Fruit fly (Drosophila melanogaster): ENCODE results near the gene CG9988.

The CG9988 gene

dm6 chr3R:28642791-28643190 lies 6.6 kb downstream of the CG9988 start, which contains the start of gene CG14062:
TSS of gene CG14062 (minus strand) at chr3R:28642891.
- no peak for TF ChIP-seq pan (optimal IDR thresholded peaks at IDR 0.05)
- TF ChIP-seq Dll (optimal IDR thresholded peaks at IDR 0.05), result no peak
- no peak for TF ChIP-seq EcR (GFP tag; optimal IDR thresholded peaks at IDR 0.05)
- TF ChIP-seq psq (optimal IDR thresholded peaks at IDR 0.05), result no peak
- no peak for TF ChIP-seq CG8478 (optimal IDR thresholded peaks at IDR 0.05)
- no peak for TF ChIP-seq usp (GFP tag; optimal IDR thresholded peaks at IDR 0.05)

dm6 chr3R:28650380-28650779 lies 14.2 kb downstream of the CG9988 start, which contains the start of gene CG31050:
TSS of gene CG31050 (minus strand) at chr3R:28650480.
- TF ChIP-seq usp (GFP tag; optimal IDR thresholded peaks at IDR 0.05) (no peak), CG8478 (optimal IDR thresholded peaks at IDR 0.05) (no peak), pan (optimal IDR thresholded peaks at IDR 0.05) (no peak), EcR (GFP tag; optimal IDR thresholded peaks at IDR 0.05) (no peak), psq (optimal IDR thresholded peaks at IDR 0.05) (no peak), Dll (optimal IDR thresholded peaks at IDR 0.05) (no peak)

dm6 chr3R:28654596-28654995 lies 18.4 kb downstream of the CG9988 start:
- TF ChIP-seq EcR (GFP tag; optimal IDR thresholded peaks at IDR 0.05), result no peak
- TF ChIP-seq Dll (optimal IDR thresholded peaks at IDR 0.05), result no peak
- TF ChIP-seq psq (optimal IDR thresholded peaks at IDR 0.05), result no peak
- no peak for TF ChIP-seq usp (GFP tag; optimal IDR thresholded peaks at IDR 0.05)
- no peak for TF ChIP-seq pan (optimal IDR thresholded peaks at IDR 0.05)
- no peak for TF ChIP-seq CG8478 (optimal IDR thresholded peaks at IDR 0.05)

- TF ChIP-seq psq (optimal IDR thresholded peaks at IDR 0.05) (no peak), EcR (GFP tag; optimal IDR thresholded peaks at IDR 0.05) (no peak), pan (optimal IDR thresholded peaks at IDR 0.05) (peak; percentile 59), usp (GFP tag; optimal IDR thresholded peaks at IDR 0.05) (no peak), Dll (optimal IDR thresholded peaks at IDR 0.05) (no peak), CG8478 (optimal IDR thresholded peaks at IDR 0.05) (no peak)
Measured at dm6 chr3R:28656127-28656715, 20.0 kb downstream of the CG9988 start.

- no peak for TF ChIP-seq usp (GFP tag; optimal IDR thresholded peaks at IDR 0.05)
- TF ChIP-seq pan (optimal IDR thresholded peaks at IDR 0.05), result no peak
- no peak for TF ChIP-seq psq (optimal IDR thresholded peaks at IDR 0.05)
- TF ChIP-seq CG8478 (optimal IDR thresholded peaks at IDR 0.05), result no peak
Measured at dm6 chr3R:28662956-28663355, 26.7 kb downstream of the CG9988 start.

- TF ChIP-seq pan (optimal IDR thresholded peaks at IDR 0.05), result no peak
- no peak for TF ChIP-seq EcR (GFP tag; optimal IDR thresholded peaks at IDR 0.05)
- TF ChIP-seq Dll (optimal IDR thresholded peaks at IDR 0.05), result no peak
- no peak for TF ChIP-seq usp (GFP tag; optimal IDR thresholded peaks at IDR 0.05)
- no peak for TF ChIP-seq psq (optimal IDR thresholded peaks at IDR 0.05)
- no peak for TF ChIP-seq CG8478 (optimal IDR thresholded peaks at IDR 0.05)
Measured at dm6 chr3R:28668854-28669253, 32.6 kb downstream of the CG9988 start, which contains the start of gene CG33346. TSS of gene CG33346 (plus strand) at chr3R:28669233.

- TF ChIP-seq EcR (GFP tag; optimal IDR thresholded peaks at IDR 0.05) (no peak), CG8478 (optimal IDR thresholded peaks at IDR 0.05) (no peak), psq (optimal IDR thresholded peaks at IDR 0.05) (no peak), Dll (optimal IDR thresholded peaks at IDR 0.05) (no peak), pan (optimal IDR thresholded peaks at IDR 0.05) (no peak), usp (GFP tag; optimal IDR thresholded peaks at IDR 0.05) (no peak)
Measured at dm6 chr3R:28670404-28670803, 34.2 kb downstream of the CG9988 start, which contains the start of gene Sid. TSS of gene Sid (plus strand) at chr3R:28670704.

dm6 chr3R:28672134-28672533 lies 35.9 kb downstream of the CG9988 start:
- TF ChIP-seq pan (optimal IDR thresholded peaks at IDR 0.05) (no peak), usp (GFP tag; optimal IDR thresholded peaks at IDR 0.05) (no peak), psq (optimal IDR thresholded peaks at IDR 0.05) (no peak), Dll (optimal IDR thresholded peaks at IDR 0.05) (no peak), CG8478 (optimal IDR thresholded peaks at IDR 0.05) (no peak), EcR (GFP tag; optimal IDR thresholded peaks at IDR 0.05) (no peak)

dm6 chr3R:28674788-28675187 lies 38.6 kb downstream of the CG9988 start, which contains the start of gene snu:
TSS of gene snu (plus strand) at chr3R:28675041.
- TF ChIP-seq pan (optimal IDR thresholded peaks at IDR 0.05), result no peak
- no peak for TF ChIP-seq psq (optimal IDR thresholded peaks at IDR 0.05)
- TF ChIP-seq usp (GFP tag; optimal IDR thresholded peaks at IDR 0.05), result no peak
- no peak for TF ChIP-seq Dll (optimal IDR thresholded peaks at IDR 0.05)

dm6 chr3R:28676870-28677526 lies 40.8 kb downstream of the CG9988 start:
- TF ChIP-seq CG8478 (optimal IDR thresholded peaks at IDR 0.05), result no peak
- TF ChIP-seq EcR (GFP tag; optimal IDR thresholded peaks at IDR 0.05), result no peak
- TF ChIP-seq usp (GFP tag; optimal IDR thresholded peaks at IDR 0.05), result no peak
- no peak for TF ChIP-seq psq (optimal IDR thresholded peaks at IDR 0.05)
- no peak for TF ChIP-seq pan (optimal IDR thresholded peaks at IDR 0.05)
- no peak for TF ChIP-seq Dll (optimal IDR thresholded peaks at IDR 0.05)

- TF ChIP-seq CG8478 (optimal IDR thresholded peaks at IDR 0.05) (no peak), pan (optimal IDR thresholded peaks at IDR 0.05) (no peak), psq (optimal IDR thresholded peaks at IDR 0.05) (no peak), Dll (optimal IDR thresholded peaks at IDR 0.05) (no peak), usp (GFP tag; optimal IDR thresholded peaks at IDR 0.05) (no peak), EcR (GFP tag; optimal IDR thresholded peaks at IDR 0.05) (no peak)
Measured at dm6 chr3R:28677527-28678134, 41.4 kb downstream of the CG9988 start.

- no peak for TF ChIP-seq pan (optimal IDR thresholded peaks at IDR 0.05)
- no peak for TF ChIP-seq EcR (GFP tag; optimal IDR thresholded peaks at IDR 0.05)
- no peak for TF ChIP-seq usp (GFP tag; optimal IDR thresholded peaks at IDR 0.05)
- no peak for TF ChIP-seq psq (optimal IDR thresholded peaks at IDR 0.05)
- no peak for TF ChIP-seq Dll (optimal IDR thresholded peaks at IDR 0.05)
- TF ChIP-seq CG8478 (optimal IDR thresholded peaks at IDR 0.05), result no peak
Measured at dm6 chr3R:28679583-28679982, 43.4 kb downstream of the CG9988 start.
